Fruit fly (Drosophila melanogaster): ENCODE data around the gene Kul.

Gene Kul

dm6 chr3R:29771645-29772089 lies 46.0 kb downstream of the Kul start (continued):
- TF ChIP-seq crp (GFP tag; optimal IDR thresholded peaks at IDR 0.05) (no peak), kay (GFP tag; optimal IDR thresholded peaks at IDR 0.05) (peak; percentile 99), CG2129 (GFP tag; IDR thresholded peaks at IDR 0.05; ENCODE audit: partially characterized antibody) (0 out of 2 replicates have a peak, but pooled peaks have one; percentile 13), Atf-2 (GFP tag; optimal IDR thresholded peaks at IDR 0.05) (no peak), CG17328 (GFP tag; IDR thresholded peaks at IDR 0.05) (0 out of 2 replicates have a peak, but pooled peaks have one; percentile 12), knrl (GFP tag; IDR thresholded peaks at IDR 0.05; ENCODE audit: partially characterized antibody) (no peak), CG10321 (GFP tag; IDR thresholded peaks at IDR 0.05) (no peak), grau (tag; optimal IDR thresholded peaks at IDR 0.05) (no peak), E2f1 (GFP tag; IDR thresholded peaks at IDR 0.05) (peak; percentile 46; the same call in 1 of the 2 replicates), hkb (optimal IDR thresholded peaks at IDR 0.05) (no peak), hkb (GFP tag; IDR thresholded peaks at IDR 0.05) (0 out of 2 replicates have a peak, but pooled peaks have one; percentile 18), hbn (GFP tag; IDR thresholded peaks at IDR 0.05; ENCODE audit: partially characterized antibody) (peak; percentile 42; the same call in 1 of the 2 replicates), oc (tag; optimal IDR thresholded peaks at IDR 0.05) (peak; percentile 70), B-H2 (GFP tag; optimal IDR thresholded peaks at IDR 0.05) (peak; percentile 24), CG9817 (tag; optimal IDR thresholded peaks at IDR 0.05) (no peak), CG15479 (GFP tag; optimal IDR thresholded peaks at IDR 0.05) (peak; percentile 65), crol (GFP tag; IDR thresholded peaks at IDR 0.05) (peak; percentile 96), Hey (tag; optimal IDR thresholded peaks at IDR 0.05) (peak; percentile 16), vnd (GFP tag; IDR thresholded peaks at IDR 0.05; ENCODE audit: partially characterized antibody) (no peak), PHDP (tag; optimal IDR thresholded peaks at IDR 0.05) (peak; percentile 8), lbe (GFP tag; optimal IDR thresholded peaks at IDR 0.05) (peak; percentile 15), Lhr (GFP tag; optimal IDR thresholded peaks at IDR 0.05) (no peak), CG8765 (GFP tag; IDR thresholded peaks at IDR 0.05) (no peak), Atf3 (GFP tag; optimal IDR thresholded peaks at IDR 0.05) (peak; percentile 11), Stat92E (GFP tag; optimal IDR thresholded peaks at IDR 0.05) (peak in 1 of 3 experiments; percentile 85), inv (GFP tag; IDR thresholded peaks at IDR 0.05; ENCODE audit: partially characterized antibody) (peak; percentile 33; the same call in 1 of the 2 replicates), grn (GFP tag; optimal IDR thresholded peaks at IDR 0.05) (peak; percentile 86), dmrt11E (tag; optimal IDR thresholded peaks at IDR 0.05) (no peak), p53 (GFP tag; optimal IDR thresholded peaks at IDR 0.05) (no peak), CG18476 (GFP tag; optimal IDR thresholded peaks at IDR 0.05) (no peak), CG2199 (GFP tag; IDR thresholded peaks at IDR 0.05) (0 out of 3 replicates have a peak, but pooled peaks have one; percentile 64), Scr (GFP tag; IDR thresholded peaks at IDR 0.05; ENCODE audit: partially characterized antibody) (peak; percentile 55), insv (GFP tag; optimal IDR thresholded peaks at IDR 0.05) (peak in 1 of 2 experiments; percentile 65), CG12942 (GFP tag; optimal IDR thresholded peaks at IDR 0.05) (no peak), Gsc (GFP tag; IDR thresholded peaks at IDR 0.05) (no peak), wek (GFP tag; optimal IDR thresholded peaks at IDR 0.05) (peak; percentile 83), CG15601 (tag; optimal IDR thresholded peaks at IDR 0.05) (peak; percentile 38), CG6791 (GFP tag; IDR thresholded peaks at IDR 0.05; ENCODE audit: partially characterized antibody) (peak; percentile 6; the same call in 2 of the 3 replicates), Hmr (GFP tag; optimal IDR thresholded peaks at IDR 0.05) (peak; percentile 48), abd-A (tag; optimal IDR thresholded peaks at IDR 0.05) (peak; percentile 92), her (GFP tag; optimal IDR thresholded peaks at IDR 0.05) (peak; percentile 46), ken (GFP tag; IDR thresholded peaks at IDR 0.05) (peak; percentile 23; the same call in 1 of the 3 replicates), sim (GFP tag; IDR thresholded peaks at IDR 0.05) (0 out of 2 replicates have a peak, but pooled peaks have one; percentile 12), tap (tag; optimal IDR thresholded peaks at IDR 0.05) (no peak), slou (GFP tag; optimal IDR thresholded peaks at IDR 0.05) (no peak), CG12769 (tag; optimal IDR thresholded peaks at IDR 0.05) (peak; percentile 47), HLHmδ (GFP tag; optimal IDR thresholded peaks at IDR 0.05) (peak; percentile 59), Fer1 (GFP tag; optimal IDR thresholded peaks at IDR 0.05) (peak; percentile 44)

All from whole organism, embryonic.